Fruit fly (Drosophila melanogaster): ENCODE data around the gene Meltrin.
A peak's percentile ranks its signal among the peaks of the same experiment; 100 is the strongest.

Meltrin gene

dm6 chr3R:14723671-14724500 is 26.8 kb upstream of the Meltrin start, which contains the start of gene kibra (continued):
- no peak for TF ChIP-seq sr (GFP tag; IDR thresholded peaks at IDR 0.05)
- no peak for TF ChIP-seq CG18011 (GFP tag; optimal IDR thresholded peaks at IDR 0.05)
- TF ChIP-seq trem (tag; optimal IDR thresholded peaks at IDR 0.05), result peak; percentile 88
- no peak for TF ChIP-seq H15 (GFP tag; IDR thresholded peaks at IDR 0.05)
- TF ChIP-seq NK7.1 (GFP tag; optimal IDR thresholded peaks at IDR 0.05), result peak; percentile 60
- peak; percentile 72 for TF ChIP-seq ERR (GFP tag; optimal IDR thresholded peaks at IDR 0.05)
- TF ChIP-seq Nf-YC (tag; optimal IDR thresholded peaks at IDR 0.05), result peak; percentile 53
- peak; percentile 78 for TF ChIP-seq CG17186 (GFP tag; optimal IDR thresholded peaks at IDR 0.05)
- TF ChIP-seq Antp (GFP tag; optimal IDR thresholded peaks at IDR 0.05), result peak; percentile 73
- no peak for TF ChIP-seq dati (GFP tag; IDR thresholded peaks at IDR 0.05)
- TF ChIP-seq CG3726 (GFP tag; IDR thresholded peaks at IDR 0.05), result no peak
- TF ChIP-seq Spps (tag; optimal IDR thresholded peaks at IDR 0.05), result peak; percentile 58
- no peak for TF ChIP-seq run (tag; optimal IDR thresholded peaks at IDR 0.05)
- no peak for TF ChIP-seq pfk (GFP tag; optimal IDR thresholded peaks at IDR 0.05)
- no peak for TF ChIP-seq CG14860 (GFP tag; IDR thresholded peaks at IDR 0.05; ENCODE audit: partially characterized antibody)
- no peak for TF ChIP-seq CG32772 (GFP tag; IDR thresholded peaks at IDR 0.05)

dm6 chr3R:14723355-14723670 is 26.2 kb upstream of the Meltrin start:
- TF ChIP-seq CG9609 (GFP tag; optimal IDR thresholded peaks at IDR 0.05), result peak; percentile 58
- peak; percentile 22 for TF ChIP-seq CG9876 (GFP tag; optimal IDR thresholded peaks at IDR 0.05)
- TF ChIP-seq Med (GFP tag), result peak; percentile 52
- TF ChIP-seq CG13775 (GFP tag; optimal IDR thresholded peaks at IDR 0.05), result no peak
- TF ChIP-seq zf30C (GFP tag; optimal IDR thresholded peaks at IDR 0.05), result peak; percentile 59

dm6 chr3R:14721942-14722939 is 25.1 kb upstream of the Meltrin start:
- TF ChIP-seq kah (GFP tag; optimal IDR thresholded peaks at IDR 0.05) (no peak), Ssrp (tag; optimal IDR thresholded peaks at IDR 0.05) (peak; percentile 55), CG14441 (GFP tag; IDR thresholded peaks at IDR 0.05) (peak; percentile 84), CG8089 (GFP tag; optimal IDR thresholded peaks at IDR 0.05) (peak; percentile 14), Vsx1 (GFP tag; optimal IDR thresholded peaks at IDR 0.05) (peak; percentile 23), ttk (GFP tag; IDR thresholded peaks at IDR 0.05) (peak; percentile 67), CG3995 (GFP tag; optimal IDR thresholded peaks at IDR 0.05) (no peak), klu (GFP tag; IDR thresholded peaks at IDR 0.05) (peak; percentile 39; the same call in 1 of the 2 replicates), Blimp-1 (GFP tag; optimal IDR thresholded peaks at IDR 0.05) (peak; percentile 61), nerfin-2 (GFP tag; IDR thresholded peaks at IDR 0.05; ENCODE audit: partially characterized antibody) (no peak), CG4404 (GFP tag; IDR thresholded peaks at IDR 0.05) (peak; percentile 32; the same call in 1 of the 2 replicates), Mes4 (GFP tag; optimal IDR thresholded peaks at IDR 0.05) (peak; percentile 72), Hand (GFP tag; optimal IDR thresholded peaks at IDR 0.05) (no peak), eve (GFP tag; optimal IDR thresholded peaks at IDR 0.05) (peak in 1 of 2 experiments; percentile 89), CG5953 (GFP tag; IDR thresholded peaks at IDR 0.05) (no peak), CG34376 (GFP tag; optimal IDR thresholded peaks at IDR 0.05) (peak; percentile 0), CG2116 (GFP tag; optimal IDR thresholded peaks at IDR 0.05) (peak; percentile 46), CG4820 (GFP tag; optimal IDR thresholded peaks at IDR 0.05) (peak; percentile 56), ci (GFP tag; IDR thresholded peaks at IDR 0.05) (peak; percentile 71; the same call in 2 of the 3 replicates), Tbp (GFP tag; optimal IDR thresholded peaks at IDR 0.05) (no peak), dpn (GFP tag; optimal IDR thresholded peaks at IDR 0.05) (peak; percentile 67 to 69), D (optimal IDR thresholded peaks at IDR 0.05) (no peak), D (GFP tag; optimal IDR thresholded peaks at IDR 0.05) (peak; percentile 54), shn (GFP tag; optimal IDR thresholded peaks at IDR 0.05) (peak; percentile 61), NC2α (GFP tag; optimal IDR thresholded peaks at IDR 0.05) (no peak)

Measured in whole organism, embryonic.